Fruit fly (Drosophila melanogaster) whole organism, pupa: ENCODE measurements around the gene Muc68Ca.

Experiments used
- CG14655 ChIP-seq: fragments of 200-800 bp; sonication (Bioruptor generic); optimal IDR thresholded peaks from 3 replicates; lab custom pipeline; 2017; ENCODE audit warnings: mild to moderate bottlenecking, missing biosample characterization, missing genetic modification reagents, missing genetic modification characterization
- CG8159 ChIP-seq: fragments of 200-800 bp; sonication (Bioruptor generic); optimal IDR thresholded peaks from 3 replicates; lab custom pipeline; 2018; ENCODE audit warnings: missing biosample characterization, mild to moderate bottlenecking, missing genetic modification characterization, moderate library complexity

dm6 chr3L:11648410-11648809 lies 28.5 kb upstream of the Muc68Ca start, which contains the start of the genes RIOK1 and Polr3H:
- no peak for TF ChIP-seq CG14655 (GFP tag; lab: Kevin White, UChicago)
- TF ChIP-seq CG8159 (tag; lab: Kevin White, UChicago): no peak
